Worm (Caenorhabditis elegans): Measurements from ENCODE around the gene col-77.

col-77 gene

ce11 chrII:8328820-8329339, 30.3 kb downstream of the col-77 start, which contains the start of gene hel-1:
hel-1 (minus strand) TSS chrII:8328870.
- no peak for TF ChIP-seq nhr-12 (tag; optimal IDR thresholded peaks at IDR 0.05)
- TF ChIP-seq pqm-1 (tag; optimal IDR thresholded peaks at IDR 0.05): peak; percentile 8
- TF ChIP-seq ama-1 (optimal IDR thresholded peaks at IDR 0.05): peak; percentile 43
- no peak for TF ChIP-seq elt-3 (tag; optimal IDR thresholded peaks at IDR 0.05)
- TF ChIP-seq aly-2 (tag; optimal IDR thresholded peaks at IDR 0.05): no peak
- TF ChIP-seq elt-2 (tag; optimal IDR thresholded peaks at IDR 0.05): peak; percentile 42
- peak; percentile 92 for TF ChIP-seq nfya-1 (tag; optimal IDR thresholded peaks at IDR 0.05; ENCODE audit: insufficient read depth)
- TF ChIP-seq snpc-4 (tag; optimal IDR thresholded peaks at IDR 0.05): peak; percentile 42
- TF ChIP-seq mml-1 (tag; optimal IDR thresholded peaks at IDR 0.05): no peak
- TF ChIP-seq egl-5 (tag; optimal IDR thresholded peaks at IDR 0.05): peak; percentile 99
- TF ChIP-seq nhr-25 (tag; optimal IDR thresholded peaks at IDR 0.05): peak; percentile 86
- peak; percentile 96 for TF ChIP-seq pha-4 (tag; optimal IDR thresholded peaks at IDR 0.05)
- peak; percentile 100 for TF ChIP-seq lin-39 (tag; optimal IDR thresholded peaks at IDR 0.05)
- peak; percentile 24 for TF ChIP-seq ceh-28 (tag; optimal IDR thresholded peaks at IDR 0.05)
- peak; percentile 25 for TF ChIP-seq skn-1 (tag; optimal IDR thresholded peaks at IDR 0.05)
- peak; percentile 77 for TF ChIP-seq nhr-23 (tag; optimal IDR thresholded peaks at IDR 0.05)
- TF ChIP-seq nhr-67 (tag; optimal IDR thresholded peaks at IDR 0.05): no peak
- TF ChIP-seq nhr-11 (tag; optimal IDR thresholded peaks at IDR 0.05): no peak
- peak; percentile 62 for TF ChIP-seq R02D3.7 (tag; optimal IDR thresholded peaks at IDR 0.05)
- TF ChIP-seq lin-15B (tag; optimal IDR thresholded peaks at IDR 0.05): peak; percentile 90

ce11 chrII:8327450-8327849, 31.7 kb downstream of the col-77 start:
- TF ChIP-seq fkh-10 (GFP tag; optimal IDR thresholded peaks at IDR 0.05) (no peak), nhr-43 (tag; optimal IDR thresholded peaks at IDR 0.05; ENCODE audit: poor library complexity, severe bottlenecking) (no peak), fos-1 (tag; optimal IDR thresholded peaks at IDR 0.05) (no peak)

- TF ChIP-seq lin-15B (tag; optimal IDR thresholded peaks at IDR 0.05) (no peak), nhr-76 (tag; optimal IDR thresholded peaks at IDR 0.05) (no peak), nhr-11 (tag; optimal IDR thresholded peaks at IDR 0.05) (no peak), fos-1 (tag; optimal IDR thresholded peaks at IDR 0.05) (no peak), snpc-4 (tag; optimal IDR thresholded peaks at IDR 0.05) (no peak), mdl-1 (tag; optimal IDR thresholded peaks at IDR 0.05) (no peak), elt-2 (tag; optimal IDR thresholded peaks at IDR 0.05) (no peak), mml-1 (tag; optimal IDR thresholded peaks at IDR 0.05) (no peak)
Measured at ce11 chrII:8326228-8326960, 32.8 kb downstream of the col-77 start.

- TF ChIP-seq nhr-76 (tag; optimal IDR thresholded peaks at IDR 0.05) (no peak), ama-1 (optimal IDR thresholded peaks at IDR 0.05) (no peak), ceh-9 (tag; optimal IDR thresholded peaks at IDR 0.05) (no peak), unc-39 (tag; optimal IDR thresholded peaks at IDR 0.05) (no peak), sea-2 (GFP tag; optimal IDR thresholded peaks at IDR 0.05) (no peak), pqm-1 (tag; optimal IDR thresholded peaks at IDR 0.05) (no peak), pha-4 (tag; optimal IDR thresholded peaks at IDR 0.05) (peak; percentile 95), elt-1 (tag; optimal IDR thresholded peaks at IDR 0.05) (no peak), fos-1 (tag; optimal IDR thresholded peaks at IDR 0.05) (no peak), nhr-23 (tag; optimal IDR thresholded peaks at IDR 0.05) (peak; percentile 36), tbx-2 (tag; optimal IDR thresholded peaks at IDR 0.05) (no peak), lsy-12 (tag; optimal IDR thresholded peaks at IDR 0.05) (no peak), nhr-43 (tag; optimal IDR thresholded peaks at IDR 0.05; ENCODE audit: poor library complexity, severe bottlenecking) (peak; percentile 37), egl-27 (tag; optimal IDR thresholded peaks at IDR 0.05) (no peak), skn-1 (tag; optimal IDR thresholded peaks at IDR 0.05) (no peak), nhr-25 (tag; optimal IDR thresholded peaks at IDR 0.05) (no peak), fkh-2 (tag; optimal IDR thresholded peaks at IDR 0.05) (no peak), ztf-4 (tag; optimal IDR thresholded peaks at IDR 0.05) (no peak), eor-1 (tag; optimal IDR thresholded peaks at IDR 0.05) (no peak), ztf-11 (tag; optimal IDR thresholded peaks at IDR 0.05) (no peak), nhr-67 (tag; optimal IDR thresholded peaks at IDR 0.05) (no peak), daf-12 (tag; optimal IDR thresholded peaks at IDR 0.05) (no peak), ceh-16 (tag; optimal IDR thresholded peaks at IDR 0.05) (no peak), jun-1 (tag; optimal IDR thresholded peaks at IDR 0.05) (no peak), nfya-1 (tag; optimal IDR thresholded peaks at IDR 0.05; ENCODE audit: insufficient read depth) (peak; percentile 31), nhr-12 (tag; optimal IDR thresholded peaks at IDR 0.05) (no peak), mml-1 (tag; optimal IDR thresholded peaks at IDR 0.05) (no peak), lin-39 (tag; optimal IDR thresholded peaks at IDR 0.05) (peak; percentile 17), ceh-82 (tag; optimal IDR thresholded peaks at IDR 0.05) (no peak), nhr-237 (tag; optimal IDR thresholded peaks at IDR 0.05) (no peak), hmg-11 (tag; optimal IDR thresholded peaks at IDR 0.05) (peak; percentile 32)
Measured at ce11 chrII:8325002-8325539, 34.1 kb downstream of the col-77 start, which contains the start of the genes ran-3 and C26D10.3. ran-3 (minus strand) TSS chrII:8325052. C26D10.3 (plus strand) TSS chrII:8325386.

All from whole organism, L3 larva.